Worm (Caenorhabditis elegans): ENCODE results near the gene spdl-1.
A peak's percentile ranks its signal among the peaks of the same experiment; 100 is the strongest.

spdl-1 gene

DNA sequence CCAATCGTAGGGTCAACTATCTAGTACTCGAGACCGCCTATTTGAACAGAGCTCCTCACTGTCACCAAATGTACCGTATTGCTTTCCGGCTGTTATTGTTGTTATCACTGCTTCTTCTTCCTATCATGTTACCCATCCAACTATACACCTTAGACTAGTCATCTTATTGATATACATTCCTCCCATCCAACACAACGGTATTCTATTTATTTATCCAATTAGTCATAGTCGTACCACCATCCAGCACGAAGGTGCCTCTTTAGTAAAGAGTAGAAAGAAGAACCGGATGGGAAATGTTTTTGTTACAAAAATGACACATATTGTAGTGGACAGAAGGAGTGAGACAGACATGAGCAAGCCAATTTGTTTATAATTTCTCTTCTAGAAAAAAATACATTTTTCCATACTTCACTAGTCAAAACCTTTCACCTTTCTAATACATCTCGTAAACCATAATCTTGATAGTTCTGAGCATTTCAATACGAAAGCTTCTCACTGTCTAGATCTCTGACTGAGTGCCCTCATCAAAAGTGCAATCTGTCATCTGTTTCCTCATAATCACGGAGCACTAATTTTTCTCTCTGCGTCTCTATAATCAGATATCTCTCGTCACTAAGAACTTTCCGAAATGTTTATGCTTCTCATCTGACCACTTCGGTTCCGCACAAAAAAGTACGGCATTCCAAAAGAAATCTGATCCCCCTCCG, 28.9 kb downstream of the spdl-1 start:
- TF ChIP-seq F16B12.6 (tag; optimal IDR thresholded peaks at IDR 0.05) (no peak), ama-1 (optimal IDR thresholded peaks at IDR 0.05) (no peak), ceh-63 (GFP tag; optimal IDR thresholded peaks at IDR 0.05) (no peak), lin-13 (GFP tag; optimal IDR thresholded peaks at IDR 0.05) (no peak), nhr-19 (GFP tag; conservative IDR thresholded peaks at IDR 0.05) (no peak), fos-1 (tag; optimal IDR thresholded peaks at IDR 0.05) (no peak), efl-1 (optimal IDR thresholded peaks at IDR 0.05) (no peak), efl-1 (GFP tag; optimal IDR thresholded peaks at IDR 0.05 in 1 of 2) (peak in 1 of 2 experiments; percentile 50)

DNA sequence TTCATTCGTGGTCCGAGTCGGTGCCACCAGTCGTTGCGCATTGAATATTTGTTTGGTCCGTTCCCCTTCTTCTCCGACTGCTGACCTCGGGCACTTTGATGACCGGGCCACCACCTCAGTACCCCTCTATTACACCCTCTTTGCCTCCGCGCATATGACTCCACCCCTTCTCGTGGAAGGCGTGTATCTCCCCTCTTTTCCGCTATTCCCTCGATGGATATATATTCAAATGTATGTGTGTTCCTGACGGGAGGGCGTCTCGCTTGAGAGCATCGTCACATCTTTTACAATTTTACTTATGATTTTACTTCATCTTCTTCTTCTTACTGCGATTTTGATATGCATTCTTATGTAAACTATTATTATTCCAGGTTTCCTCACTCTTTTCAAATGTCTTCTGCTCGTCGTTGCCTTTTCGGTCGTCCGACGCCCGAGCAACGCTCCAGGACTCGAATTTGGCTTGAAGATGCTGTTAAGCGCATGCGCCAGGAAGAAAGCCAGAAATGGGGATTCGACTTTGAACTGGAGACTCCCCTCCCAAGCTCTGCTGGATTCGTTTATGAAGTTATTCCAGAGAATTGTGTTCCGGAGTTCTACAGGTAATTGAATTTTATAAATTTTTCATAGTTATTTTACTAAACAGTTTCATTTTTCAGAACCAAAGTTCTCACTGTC, 29.6 kb downstream of the spdl-1 start, which contains the start of gene cki-1:
cki-1 (plus strand) TSS at position 372 of the 675 bp plus-strand sequence.
- TF ChIP-seq ztf-11 (tag; optimal IDR thresholded peaks at IDR 0.05) (peak in 1 of 2 experiments; percentile 22), nhr-71 (tag; optimal IDR thresholded peaks at IDR 0.05) (no peak), sox-4 (tag; optimal IDR thresholded peaks at IDR 0.05) (no peak), egl-27 (tag; optimal IDR thresholded peaks at IDR 0.05) (no peak), tbx-2 (tag; optimal IDR thresholded peaks at IDR 0.05) (no peak), hlh-4 (tag; optimal IDR thresholded peaks at IDR 0.05) (no peak), swsn-7 (tag; optimal IDR thresholded peaks at IDR 0.05) (no peak), rnt-1 (tag; optimal IDR thresholded peaks at IDR 0.05) (peak; percentile 4), C34B4.2 (tag; optimal IDR thresholded peaks at IDR 0.05) (no peak), efl-3 (GFP tag; optimal IDR thresholded peaks at IDR 0.05) (no peak)

DNA sequence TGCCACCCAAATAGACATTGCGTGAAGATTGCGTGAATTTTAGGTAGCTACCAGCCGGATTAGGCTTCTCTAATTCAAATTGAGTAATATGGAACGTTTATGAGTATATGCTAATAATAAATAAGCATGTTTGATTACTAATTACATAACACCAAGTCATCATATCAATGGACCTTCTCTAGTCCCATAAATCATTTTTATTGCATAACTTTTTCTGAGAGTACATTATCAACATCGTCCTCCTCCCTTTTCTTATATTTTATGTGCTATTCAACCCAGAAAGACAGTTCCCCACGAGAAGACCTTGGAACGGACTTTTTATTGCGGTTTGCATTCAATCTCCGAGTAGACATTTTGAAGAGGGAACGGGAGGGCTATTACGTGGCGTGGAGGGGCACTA, 31.0 kb downstream of the spdl-1 start:
- TF ChIP-seq aly-2 (tag; optimal IDR thresholded peaks at IDR 0.05) (no peak), nhr-12 (tag; optimal IDR thresholded peaks at IDR 0.05) (no peak), ama-1 (optimal IDR thresholded peaks at IDR 0.05) (peak; percentile 7)

DNA sequence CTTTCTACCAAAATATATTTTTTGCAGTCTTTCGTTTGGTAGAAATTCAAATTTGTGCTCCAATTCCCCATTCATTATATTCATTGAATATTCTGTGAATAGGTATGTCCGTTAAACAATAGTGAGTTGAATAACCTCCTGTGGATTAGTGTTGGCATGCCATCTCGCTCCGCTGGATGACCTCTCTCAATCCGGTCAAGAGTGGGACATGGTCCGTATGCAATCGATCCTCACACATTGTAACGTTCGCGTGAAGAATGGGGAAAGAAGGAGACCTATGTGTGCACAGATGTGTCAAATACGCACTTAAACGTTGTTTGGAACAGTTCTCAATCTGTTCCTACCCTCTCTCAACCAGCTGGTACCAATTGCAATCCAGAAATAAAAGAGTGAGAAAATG, 31.9 kb downstream of the spdl-1 start:
- TF ChIP-seq ztf-4 (tag; optimal IDR thresholded peaks at IDR 0.05): no peak
- TF ChIP-seq pag-3 (tag; optimal IDR thresholded peaks at IDR 0.05; ENCODE audit: borderline replicate concordance, insufficient read depth): no peak
- no peak for TF ChIP-seq ceh-88 (GFP tag; IDR thresholded peaks at IDR 0.05)
- no peak for TF ChIP-seq lin-15B (tag; optimal IDR thresholded peaks at IDR 0.05)
- TF ChIP-seq nhr-71 (tag; optimal IDR thresholded peaks at IDR 0.05): no peak
- TF ChIP-seq aha-1 (tag; optimal IDR thresholded peaks at IDR 0.05): no peak
- no peak for TF ChIP-seq lin-39 (tag; optimal IDR thresholded peaks at IDR 0.05)
- TF ChIP-seq ets-5 (GFP tag; IDR thresholded peaks at IDR 0.05): no peak
- TF ChIP-seq ceh-8 (GFP tag; optimal IDR thresholded peaks at IDR 0.05): no peak
- TF ChIP-seq nhr-19 (GFP tag; conservative IDR thresholded peaks at IDR 0.05): no peak
- TF ChIP-seq ama-1 (optimal IDR thresholded peaks at IDR 0.05): no peak
- TF ChIP-seq unc-62 (GFP tag; optimal IDR thresholded peaks at IDR 0.05): no peak
- TF ChIP-seq nhr-77 (tag; optimal IDR thresholded peaks at IDR 0.05): no peak
- TF ChIP-seq dsc-1 (tag; optimal IDR thresholded peaks at IDR 0.05): no peak
- no peak for TF ChIP-seq nhr-11 (tag; optimal IDR thresholded peaks at IDR 0.05)
- no peak for TF ChIP-seq lsy-2 (tag; optimal IDR thresholded peaks at IDR 0.05)
- no peak for TF ChIP-seq pax-3 (tag; optimal IDR thresholded peaks at IDR 0.05)
- no peak for TF ChIP-seq nhr-90 (tag; optimal IDR thresholded peaks at IDR 0.05; ENCODE audit: poor library complexity)

Measured in whole organism, L1 larva.